Worm (Caenorhabditis elegans) whole organism, L1 larva: ENCODE data around the gene drr-1.

Source experiments
- egl-27 ChIP-seq, 2 experiments: fragments of 150-350 bp in 1 of 2; sonication (generic microtip); optimal IDR thresholded peaks; 3 replicates each; lab custom pipeline; 2017 to 2018; ENCODE audit warnings: missing biosample characterization in 2 of 2, missing genetic modification characterization in 2 of 2, missing genetic modification reagents in 2 of 2
- snpc-4 ChIP-seq: fragments of 150-350 bp; optimal IDR thresholded peaks from 2 replicates; lab custom pipeline; 2014; ENCODE audit warnings: missing biosample characterization, missing genetic modification characterization
- swsn-7 ChIP-seq: sonication (generic microtip); optimal IDR thresholded peaks from 2 replicates; lab custom pipeline; 2016; ENCODE audit warnings: missing genetic modification characterization, missing compliant biosample characterization
- ztf-11 ChIP-seq, 2 experiments: sonication (generic microtip); optimal IDR thresholded peaks; 2 replicates each; lab custom pipeline; 2016 to 2017; ENCODE audit warnings: missing genetic modification characterization in 2 of 2, missing biosample characterization in 1 of 2, missing compliant biosample characterization in 1 of 2

DNA sequence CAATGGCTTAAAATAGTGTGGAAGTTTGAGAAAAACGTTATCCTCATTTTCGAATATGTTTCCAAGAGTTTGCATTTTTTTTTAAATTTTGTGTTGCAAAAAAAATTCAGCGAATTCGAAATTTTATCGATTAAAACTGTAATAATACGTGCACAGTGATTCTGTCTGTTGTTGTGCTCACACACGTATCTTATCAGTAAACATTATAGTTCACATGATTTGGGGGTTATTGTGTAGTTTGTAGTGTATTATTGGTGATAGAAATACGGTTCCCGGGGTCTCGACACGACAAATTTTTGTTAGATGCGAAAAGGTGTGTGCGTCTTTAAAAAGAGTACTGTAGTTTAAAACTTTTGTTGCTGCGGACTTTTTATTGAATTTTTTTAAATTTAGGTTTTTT is at the start of gene drr-1:
- TF ChIP-seq ztf-11 (tag; optimal IDR thresholded peaks at IDR 0.05; lab: Kevin White, UChicago) (no peak), snpc-4 (no peak), egl-27 (tag; optimal IDR thresholded peaks at IDR 0.05; lab: Kevin White, UChicago) (no peak), swsn-7 (no peak)
